Fruit fly (Drosophila melanogaster) whole organism, prepupa: ENCODE measurements around the gene MetRS-m.

Experiments
- Blimp-1 ChIP-seq: fragments of 200-800 bp; sonication (Bioruptor generic); optimal IDR thresholded peaks from 3 replicates; lab custom pipeline; 2017; ENCODE audit warnings: missing biosample characterization, missing genetic modification characterization, mild to moderate bottlenecking, moderate library complexity, missing genetic modification reagents
- CG10631 ChIP-seq: fragments of 200-800 bp; sonication (Bioruptor generic); optimal IDR thresholded peaks from 2 replicates; lab custom pipeline; 2016; ENCODE audit warnings: missing biosample characterization, missing genetic modification characterization
- CG10669 ChIP-seq: fragments of 200-800 bp; sonication (Bioruptor generic); optimal IDR thresholded peaks from 3 replicates; lab custom pipeline; 2018; ENCODE audit warnings: missing biosample characterization, mild to moderate bottlenecking, missing genetic modification characterization, moderate library complexity
- CG11294 ChIP-seq: fragments of 200-800 bp; sonication (Bioruptor generic); IDR thresholded peaks from 2 replicates; pipeline ENCODE4 v1.3.6; 2022; ENCODE audit warnings: missing biosample characterization, missing genetic modification characterization
- CG11762 ChIP-seq: fragments of 200-800 bp; sonication (Bioruptor generic); optimal IDR thresholded peaks from 3 replicates; lab custom pipeline; 2016; ENCODE audit warnings: missing biosample characterization, missing genetic modification characterization; ENCODE audit not compliant: insufficient read depth
- CG11902 ChIP-seq: fragments of 200-800 bp; sonication (Bioruptor generic); optimal IDR thresholded peaks from 3 replicates; lab custom pipeline; 2016; ENCODE audit warnings: missing biosample characterization, missing genetic modification characterization
- CG15336 ChIP-seq: fragments of 200-800 bp; sonication (Bioruptor generic); IDR thresholded peaks from 2 replicates; pipeline ENCODE4 v1.3.6; 2022; ENCODE audit warnings: missing biosample characterization, missing genetic modification characterization
- CG1621 ChIP-seq: fragments of 200-800 bp; sonication (Bioruptor generic); optimal IDR thresholded peaks from 3 replicates; lab custom pipeline; 2018; ENCODE audit warnings: missing biosample characterization, mild to moderate bottlenecking, missing genetic modification characterization
- CG16779 ChIP-seq: fragments of 200-800 bp; sonication (Bioruptor generic); optimal IDR thresholded peaks from 3 replicates; lab custom pipeline; 2017; ENCODE audit warnings: missing biosample characterization, mild to moderate bottlenecking, missing genetic modification characterization
- CG31627 ChIP-seq: fragments of 200-800 bp; sonication (Bioruptor generic); optimal IDR thresholded peaks from 3 replicates; lab custom pipeline; 2016; ENCODE audit warnings: missing biosample characterization, missing genetic modification characterization
- CG32006 ChIP-seq: fragments of 200-800 bp; sonication (Bioruptor generic); optimal IDR thresholded peaks from 3 replicates; lab custom pipeline; 2017; ENCODE audit warnings: missing biosample characterization, mild to moderate bottlenecking, missing genetic modification characterization
- CG4318 ChIP-seq: fragments of 200-800 bp; sonication (Bioruptor generic); optimal IDR thresholded peaks from 3 replicates; lab custom pipeline; 2017; ENCODE audit warnings: missing biosample characterization, mild to moderate bottlenecking, missing genetic modification characterization
- CG6163 ChIP-seq: fragments of 200-800 bp; sonication (Bioruptor generic); IDR thresholded peaks from 3 replicates; pipeline ENCODE4 v1.3.6; 2022; ENCODE audit warnings: missing biosample characterization, missing genetic modification characterization
- CG6276 ChIP-seq: fragments of 200-800 bp; sonication (Bioruptor generic); optimal IDR thresholded peaks from 2 replicates; lab custom pipeline; 2017; ENCODE audit warnings: missing biosample characterization, mild to moderate bottlenecking, missing genetic modification characterization
- CG6808 ChIP-seq: fragments of 200-800 bp; sonication (Bioruptor generic); optimal IDR thresholded peaks from 3 replicates; lab custom pipeline; 2017; ENCODE audit warnings: missing biosample characterization, missing genetic modification characterization, mild to moderate bottlenecking, moderate library complexity, missing genetic modification reagents
- CG7368 ChIP-seq: fragments of 200-800 bp; sonication (Bioruptor generic); optimal IDR thresholded peaks from 3 replicates; lab custom pipeline; 2016; ENCODE audit warnings: missing biosample characterization, missing genetic modification characterization
- CG8119 ChIP-seq: fragments of 200-800 bp; sonication (Bioruptor generic); IDR thresholded peaks from 3 replicates; pipeline ENCODE4 v1.3.6; 2022; ENCODE audit warnings: missing biosample characterization, missing genetic modification characterization
- CG8319 ChIP-seq: fragments of 200-800 bp; sonication (Bioruptor generic); optimal IDR thresholded peaks from 3 replicates; lab custom pipeline; 2016; ENCODE audit warnings: missing biosample characterization, missing genetic modification characterization
- CG8632 ChIP-seq: fragments of 200-800 bp; sonication (Bioruptor generic); optimal IDR thresholded peaks from 3 replicates; lab custom pipeline; 2016; ENCODE audit warnings: missing biosample characterization, missing genetic modification characterization
- CG9139 ChIP-seq: fragments of 200-800 bp; sonication (Bioruptor generic); optimal IDR thresholded peaks from 3 replicates; lab custom pipeline; 2017; ENCODE audit warnings: missing biosample characterization, mild to moderate bottlenecking, missing genetic modification characterization
- Eip75B ChIP-seq: fragments of 200-800 bp; sonication (Bioruptor generic); optimal IDR thresholded peaks from 3 replicates; lab custom pipeline; 2016; ENCODE audit warnings: missing biosample characterization, missing genetic modification characterization
- Eip78C ChIP-seq: fragments of 200-800 bp; sonication (Bioruptor generic); peaks from one replicate; lab custom pipeline; 2016; ENCODE audit warnings: missing biosample characterization, missing genetic modification characterization
- Ets21C ChIP-seq: fragments of 200-800 bp; sonication (Bioruptor generic); optimal IDR thresholded peaks from 3 replicates; lab custom pipeline; 2016; ENCODE audit warnings: missing biosample characterization, missing genetic modification characterization
- Ets96B ChIP-seq: fragments of 200-800 bp; optimal IDR thresholded peaks from 2 replicates; lab custom pipeline; 2019; ENCODE audit warnings: missing biosample characterization, mild to moderate bottlenecking, missing genetic modification characterization, moderate library complexity
- Hr39 ChIP-seq: fragments of 200-800 bp; sonication (Bioruptor generic); optimal IDR thresholded peaks from 2 replicates; lab custom pipeline; 2016; ENCODE audit warnings: missing biosample characterization, missing genetic modification characterization
- Hr4 ChIP-seq: fragments of 200-800 bp; sonication (Bioruptor generic); optimal IDR thresholded peaks from 3 replicates; lab custom pipeline; 2016; ENCODE audit warnings: missing biosample characterization, missing genetic modification characterization
- Lpt ChIP-seq: fragments of 200-800 bp; sonication (Bioruptor generic); optimal IDR thresholded peaks from 3 replicates; lab custom pipeline; 2016; ENCODE audit warnings: missing biosample characterization, missing genetic modification characterization
- Met ChIP-seq: fragments of 200-800 bp; sonication (Bioruptor generic); optimal IDR thresholded peaks from 3 replicates; lab custom pipeline; 2016; ENCODE audit warnings: missing biosample characterization, missing genetic modification characterization
- OdsH ChIP-seq: fragments of 200-800 bp; sonication (Bioruptor generic); optimal IDR thresholded peaks from 3 replicates; lab custom pipeline; 2016; ENCODE audit warnings: missing biosample characterization, missing genetic modification characterization
- Smox ChIP-seq: fragments of 200-800 bp; sonication (Bioruptor generic); optimal IDR thresholded peaks from 3 replicates; lab custom pipeline; 2016; ENCODE audit warnings: missing biosample characterization, missing genetic modification characterization
- Sox102F ChIP-seq: fragments of 200-800 bp; sonication (Bioruptor generic); optimal IDR thresholded peaks from 2 replicates; lab custom pipeline; 2016; ENCODE audit warnings: missing biosample characterization, mild to moderate bottlenecking, missing genetic modification characterization
- Sox14 ChIP-seq: fragments of 200-800 bp; sonication (Bioruptor generic); optimal IDR thresholded peaks from 3 replicates; lab custom pipeline; 2016; ENCODE audit warnings: missing biosample characterization, missing genetic modification characterization
- Sox15 ChIP-seq: fragments of 200-800 bp; sonication (Bioruptor generic); optimal IDR thresholded peaks from 3 replicates; lab custom pipeline; 2016; ENCODE audit warnings: missing biosample characterization, missing genetic modification characterization
- achi ChIP-seq: fragments of 200-800 bp; sonication (Bioruptor generic); optimal IDR thresholded peaks from 3 replicates; lab custom pipeline; 2016; ENCODE audit warnings: missing biosample characterization, missing genetic modification characterization
- acj6 ChIP-seq: fragments of 200-800 bp; sonication (Bioruptor generic); optimal IDR thresholded peaks from 3 replicates; lab custom pipeline; 2016; ENCODE audit warnings: missing biosample characterization, missing genetic modification characterization
- cyc ChIP-seq: fragments of 200-800 bp; sonication (Bioruptor generic); optimal IDR thresholded peaks from 3 replicates; lab custom pipeline; 2016; ENCODE audit warnings: missing biosample characterization, missing genetic modification characterization
- dac ChIP-seq: fragments of 200-800 bp; sonication (Bioruptor generic); optimal IDR thresholded peaks from 2 replicates; lab custom pipeline; 2017; ENCODE audit warnings: missing biosample characterization, mild to moderate bottlenecking, missing genetic modification characterization
- esn ChIP-seq: fragments of 200-800 bp; sonication (Bioruptor generic); optimal IDR thresholded peaks from 2 replicates; lab custom pipeline; 2016; ENCODE audit warnings: missing biosample characterization, mild to moderate bottlenecking, missing genetic modification characterization, moderate library complexity
- fd85E ChIP-seq: fragments of 200-800 bp; sonication (Bioruptor generic); optimal IDR thresholded peaks from 3 replicates; lab custom pipeline; 2016; ENCODE audit warnings: missing biosample characterization, missing genetic modification characterization
- fkh ChIP-seq: fragments of 200-800 bp; sonication (Bioruptor generic); optimal IDR thresholded peaks from 3 replicates; lab custom pipeline; 2017; ENCODE audit warnings: missing biosample characterization, mild to moderate bottlenecking, missing genetic modification characterization, moderate library complexity
- lz ChIP-seq: fragments of 200-800 bp; sonication (Bioruptor generic); optimal IDR thresholded peaks from 3 replicates; lab custom pipeline; 2016; ENCODE audit warnings: missing biosample characterization, missing genetic modification characterization
- net ChIP-seq: fragments of 200-800 bp; sonication (Bioruptor generic); optimal IDR thresholded peaks from 3 replicates; lab custom pipeline; 2016; ENCODE audit warnings: missing biosample characterization, missing genetic modification characterization
- pdm3 ChIP-seq: fragments of 200-800 bp; sonication (Bioruptor generic); optimal IDR thresholded peaks from 3 replicates; lab custom pipeline; 2016; ENCODE audit warnings: missing biosample characterization, missing genetic modification characterization
- spab ChIP-seq: fragments of 200-800 bp; sonication (Bioruptor generic); optimal IDR thresholded peaks from 2 replicates; lab custom pipeline; 2017; ENCODE audit warnings: missing biosample characterization, mild to moderate bottlenecking, missing genetic modification characterization, missing genetic modification reagents
- ss ChIP-seq, 2 experiments: fragments of 200-800 bp; sonication (Bioruptor generic); optimal IDR thresholded peaks; 2 replicates in 1 of 2; 3 replicates in 1 of 2; lab custom pipeline; 2017 to 2018; ENCODE audit warnings: mild to moderate bottlenecking in 2 of 2, missing biosample characterization in 2 of 2, missing genetic modification characterization in 2 of 2, moderate library complexity in 1 of 2
- svp ChIP-seq: fragments of 200-800 bp; sonication (Bioruptor generic); peaks from one replicate; lab custom pipeline; 2016; ENCODE audit warnings: missing biosample characterization, missing genetic modification characterization
- topi ChIP-seq: fragments of 200-800 bp; sonication (Bioruptor generic); optimal IDR thresholded peaks from 3 replicates; lab custom pipeline; 2016; ENCODE audit warnings: missing biosample characterization, missing genetic modification characterization

MetRS-m gene

DNA sequence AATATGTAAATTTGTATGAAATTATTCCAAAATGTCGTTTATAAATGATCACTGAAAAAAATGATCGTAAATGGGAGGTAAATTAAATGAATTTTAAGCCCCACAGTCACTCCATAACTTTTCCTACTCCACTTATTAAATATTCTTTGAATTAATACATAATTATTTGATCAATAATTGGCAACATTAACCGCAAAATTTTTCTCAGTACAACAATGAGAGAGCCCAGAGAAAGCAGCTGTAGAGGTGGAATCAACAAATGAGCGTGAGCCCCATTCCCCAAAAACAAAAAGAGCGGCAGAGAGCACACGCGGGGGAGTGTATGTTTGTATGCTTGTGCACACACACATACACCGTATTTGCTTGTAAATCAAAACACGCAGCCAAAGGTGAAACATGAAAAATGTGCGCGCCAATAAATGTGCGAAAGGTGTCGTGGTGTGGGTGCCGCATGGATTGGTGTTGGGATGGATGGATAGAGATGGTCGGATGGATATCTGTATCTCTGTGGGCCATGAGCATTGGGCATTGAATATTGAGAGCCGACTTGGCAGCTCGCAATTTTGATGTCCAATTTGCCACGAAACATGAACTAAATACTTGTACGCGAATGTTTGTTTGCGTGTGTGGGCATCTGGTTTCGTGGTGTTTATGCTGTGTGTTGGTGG, 24.1 kb upstream of the MetRS-m start (continued):
- peak; percentile 98 for TF ChIP-seq CG6276 (GFP tag; lab: Kevin White, UChicago)
- TF ChIP-seq pdm3 (GFP tag; lab: Kevin White, UChicago): peak; percentile 98
- TF ChIP-seq CG8119 (GFP tag; lab: Robert Waterston, UW): no peak
- peak; percentile 93 for TF ChIP-seq Ets21C (GFP tag; lab: Kevin White, UChicago)
- TF ChIP-seq Hr39 (GFP tag; lab: Kevin White, UChicago): peak; percentile 97
- TF ChIP-seq lz (GFP tag; lab: Kevin White, UChicago): peak; percentile 98
- peak; percentile 97 for TF ChIP-seq Sox15 (GFP tag; lab: Kevin White, UChicago)
- TF ChIP-seq Smox (GFP tag; lab: Kevin White, UChicago): peak; percentile 98
- no peak for TF ChIP-seq CG6163 (GFP tag; lab: Robert Waterston, UW)
- peak; percentile 98 for TF ChIP-seq net (GFP tag; lab: Kevin White, UChicago)
- peak; percentile 96 for TF ChIP-seq CG10669 (GFP tag; lab: Kevin White, UChicago)
- TF ChIP-seq topi (GFP tag; lab: Kevin White, UChicago): peak; percentile 98

DNA sequence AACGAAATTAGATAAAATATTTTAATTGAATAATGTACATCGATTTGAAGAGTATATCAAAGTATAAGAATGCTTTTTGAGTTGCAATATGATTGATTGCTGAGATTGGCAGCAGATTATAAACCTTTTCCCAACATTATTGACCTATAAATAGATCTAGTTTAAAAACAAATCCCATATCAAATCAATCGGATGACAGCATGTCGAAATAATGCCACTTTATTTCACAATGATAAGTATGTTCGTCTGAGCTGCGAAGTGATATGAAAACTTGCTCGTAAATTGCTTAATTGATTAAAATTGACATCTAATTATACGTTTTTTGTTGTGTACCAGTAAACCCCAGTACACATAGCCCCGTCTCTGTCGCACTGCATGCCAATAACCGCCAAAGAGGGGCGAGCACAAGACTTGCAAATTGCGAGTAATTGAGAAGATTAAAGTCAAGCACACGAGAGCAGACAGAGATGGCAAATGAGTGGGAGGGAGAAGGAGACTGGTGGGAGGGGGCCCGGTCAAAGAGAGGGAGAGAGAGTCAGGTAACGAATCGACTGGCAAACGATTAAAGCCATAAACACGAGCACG, 23.3 kb upstream of the MetRS-m start:
- TF ChIP-seq Ets21C (GFP tag; lab: Kevin White, UChicago) (peak; percentile 74), CG9139 (no peak), Ets96B (peak; percentile 35), CG6808 (GFP tag; lab: Kevin White, UChicago) (no peak), fd85E (GFP tag; lab: Kevin White, UChicago) (no peak), Smox (GFP tag; lab: Kevin White, UChicago) (peak; percentile 87), OdsH (peak; percentile 86), CG1621 (tag; lab: Kevin White, UChicago) (no peak), esn (GFP tag; lab: Kevin White, UChicago) (peak; percentile 87), Hr4 (GFP tag; lab: Kevin White, UChicago) (peak; percentile 90), CG31627 (GFP tag; lab: Kevin White, UChicago) (peak; percentile 88), Hr39 (GFP tag; lab: Kevin White, UChicago) (peak; percentile 91), Eip78C (peak; percentile 97), Eip75B (GFP tag; lab: Kevin White, UChicago) (peak; percentile 57), CG10631 (GFP tag; lab: Kevin White, UChicago) (peak; percentile 71), CG16779 (no peak), Sox102F (peak; percentile 84), spab (GFP tag; lab: Kevin White, UChicago) (no peak), Met (GFP tag; lab: Kevin White, UChicago) (peak; percentile 84), CG11902 (GFP tag; lab: Kevin White, UChicago) (peak; percentile 37), CG32006 (GFP tag; lab: Kevin White, UChicago) (peak; percentile 91), ss (GFP tag; optimal IDR thresholded peaks at IDR 0.05; lab: Kevin White, UChicago) (peak in 1 of 2 experiments; percentile 58), CG8119 (GFP tag; lab: Robert Waterston, UW) (no peak), Lpt (GFP tag; lab: Kevin White, UChicago) (no peak), CG15336 (no peak), svp (GFP tag; lab: Kevin White, UChicago) (peak; percentile 84), CG7368 (GFP tag; lab: Kevin White, UChicago) (peak; percentile 39), achi (GFP tag; lab: Kevin White, UChicago) (peak; percentile 74), Sox14 (GFP tag; lab: Kevin White, UChicago) (peak; percentile 86), CG11294 (no peak), CG11762 (peak; percentile 67), CG8319 (GFP tag; lab: Kevin White, UChicago) (peak; percentile 45), Blimp-1 (GFP tag; lab: Kevin White, UChicago) (no peak), CG4318 (GFP tag; lab: Kevin White, UChicago) (peak; percentile 88), cyc (peak; percentile 73), net (GFP tag; lab: Kevin White, UChicago) (peak; percentile 76), Sox15 (GFP tag; lab: Kevin White, UChicago) (peak; percentile 80), lz (GFP tag; lab: Kevin White, UChicago) (peak; percentile 83), CG10669 (GFP tag; lab: Kevin White, UChicago) (peak; percentile 38), fkh (GFP tag; lab: Kevin White, UChicago) (no peak), acj6 (GFP tag; lab: Kevin White, UChicago) (peak; percentile 81), CG8632 (GFP tag; lab: Kevin White, UChicago) (peak; percentile 77), dac (GFP tag; lab: Kevin White, UChicago) (peak; percentile 66)
